Fruit fly (Drosophila melanogaster) whole organism, embryonic: ENCODE measurements around the gene Patr-1.

Experiments
- Atf3 ChIP-seq: fragments of 200-800 bp; sonication (Bioruptor generic); optimal IDR thresholded peaks from 3 replicates; lab custom pipeline; 2016; ENCODE audit warnings: missing biosample characterization, missing genetic modification characterization
- BEAF-32 ChIP-seq: fragments of 200-800 bp; sonication (Bioruptor generic); optimal IDR thresholded peaks from 3 replicates; lab custom pipeline; 2017; ENCODE audit warnings: missing biosample characterization, missing genetic modification characterization, mild to moderate bottlenecking, moderate library complexity, missing genetic modification reagents
- CG10462 ChIP-seq: fragments of 200-800 bp; sonication (Bioruptor generic); optimal IDR thresholded peaks from 2 replicates; lab custom pipeline; 2016; ENCODE audit warnings: missing biosample characterization, missing genetic modification characterization
- CG10654 ChIP-seq: fragments of 200-800 bp; sonication (Bioruptor generic); optimal IDR thresholded peaks from 2 replicates; lab custom pipeline; 2016; ENCODE audit warnings: missing biosample characterization, missing genetic modification characterization
- CG11093 ChIP-seq: fragments of 200-800 bp; sonication (Bioruptor generic); IDR thresholded peaks from 3 replicates; pipeline ENCODE4 v1.3.6; 2022; ENCODE audit warnings: missing biosample characterization, missing genetic modification characterization
- CG11696 ChIP-seq: fragments of 200-800 bp; sonication (Bioruptor generic); IDR thresholded peaks from 2 replicates; pipeline ENCODE4 v1.3.6; 2022; ENCODE audit warnings: missing biosample characterization, missing genetic modification characterization
- CG12744 ChIP-seq: fragments of 200-800 bp; sonication (Bioruptor generic); optimal IDR thresholded peaks from 2 replicates; lab custom pipeline; 2016; ENCODE audit warnings: missing biosample characterization, missing genetic modification characterization
- CG14965 ChIP-seq: fragments of 200-800 bp; sonication (Bioruptor generic); optimal IDR thresholded peaks from 2 replicates; lab custom pipeline; 2016; ENCODE audit warnings: missing biosample characterization, missing genetic modification characterization, borderline replicate concordance
- CG18599 ChIP-seq: fragments of 200-800 bp; sonication (Bioruptor generic); optimal IDR thresholded peaks from 3 replicates; lab custom pipeline; 2017; ENCODE audit warnings: missing biosample characterization, missing genetic modification characterization, mild to moderate bottlenecking, moderate library complexity, missing genetic modification reagents
- CG2129 ChIP-seq: fragments of 200-800 bp; sonication (Bioruptor generic); IDR thresholded peaks from 2 replicates; pipeline ENCODE4 v1.3.6; 2022; ENCODE audit warnings: missing biosample characterization, missing genetic modification characterization; ENCODE audit not compliant: partially characterized antibody
- CG32767 ChIP-seq: fragments of 200-800 bp; sonication (Bioruptor generic); IDR thresholded peaks from 2 replicates; pipeline ENCODE4 v1.3.6; 2022; ENCODE audit warnings: missing biosample characterization, missing genetic modification characterization
- CG34376 ChIP-seq: fragments of 200-800 bp; sonication (Bioruptor generic); optimal IDR thresholded peaks from 2 replicates; lab custom pipeline; 2018; ENCODE audit warnings: missing biosample characterization, mild to moderate bottlenecking, missing genetic modification characterization
- CG4730 ChIP-seq: fragments of 200-800 bp; sonication (Bioruptor generic); IDR thresholded peaks from 2 replicates; pipeline ENCODE4 v1.3.6; 2022; ENCODE audit warnings: missing biosample characterization, missing genetic modification characterization
- CG4820 ChIP-seq: fragments of 200-800 bp; sonication (Bioruptor generic); optimal IDR thresholded peaks from 3 replicates; lab custom pipeline; 2016; ENCODE audit warnings: missing biosample characterization, missing genetic modification characterization
- CG4854 ChIP-seq: fragments of 200-800 bp; sonication (Bioruptor generic); optimal IDR thresholded peaks from 2 replicates; lab custom pipeline; 2016; ENCODE audit warnings: missing biosample characterization, missing genetic modification characterization, inconsistent platforms
- CG5953 ChIP-seq: fragments of 200-800 bp; sonication (Bioruptor generic); IDR thresholded peaks from 2 replicates; pipeline ENCODE4 v1.3.6; 2022; ENCODE audit warnings: missing biosample characterization, missing genetic modification characterization
- CG6765 ChIP-seq: fragments of 200-800 bp; sonication (Bioruptor generic); optimal IDR thresholded peaks from 3 replicates; lab custom pipeline; 2017; ENCODE audit warnings: missing biosample characterization, mild to moderate bottlenecking, missing genetic modification characterization
- CG6813 ChIP-seq: fragments of 200-800 bp; sonication (Bioruptor generic); optimal IDR thresholded peaks from 2 replicates; lab custom pipeline; 2017; ENCODE audit warnings: missing biosample characterization, missing genetic modification characterization, mild to moderate bottlenecking, moderate library complexity, missing genetic modification reagents
- CG9797 ChIP-seq: fragments of 200-800 bp; sonication (Bioruptor generic); optimal IDR thresholded peaks from 3 replicates; lab custom pipeline; 2018; ENCODE audit warnings: missing biosample characterization, mild to moderate bottlenecking, missing genetic modification characterization
- CTCF ChIP-seq: fragments of 200-800 bp; sonication (Bioruptor generic); optimal IDR thresholded peaks from 2 replicates; lab custom pipeline; 2017; ENCODE audit warnings: missing biosample characterization, mild to moderate bottlenecking, missing genetic modification characterization, moderate library complexity
- D ChIP-seq, 2 experiments: fragments of 200-800 bp in 1 of 2; fragments of >200 bp in 1 of 2; sonication (Bioruptor generic) in 1 of 2; optimal IDR thresholded peaks; 2 replicates in 1 of 2; 3 replicates in 1 of 2; lab custom pipeline; 2017; ENCODE audit warnings: mild to moderate bottlenecking in 1 of 2, missing biosample characterization in 1 of 2, missing genetic modification characterization in 1 of 2, missing genetic modification reagents in 1 of 2
- D19B ChIP-seq: fragments of 200-800 bp; sonication (Bioruptor generic); optimal IDR thresholded peaks from 2 replicates; lab custom pipeline; 2017; ENCODE audit warnings: missing biosample characterization, mild to moderate bottlenecking, missing genetic modification characterization
- HLHmδ ChIP-seq: fragments of 200-800 bp; sonication (Bioruptor generic); optimal IDR thresholded peaks from 2 replicates; lab custom pipeline; 2018; ENCODE audit warnings: missing biosample characterization, mild to moderate bottlenecking, missing genetic modification characterization, moderate library complexity
- Hr78 ChIP-seq, 2 experiments: fragments of 200-800 bp in 1 of 2; fragments of >200 bp in 1 of 2; sonication (Bioruptor generic) in 1 of 2; optimal IDR thresholded peaks; 2 replicates each; lab custom pipeline; 2017 to 2019; ENCODE audit warnings: missing biosample characterization in 2 of 2, missing genetic modification characterization in 2 of 2, mild to moderate bottlenecking in 1 of 2, moderate library complexity in 1 of 2
- Lim3 ChIP-seq: fragments of 200-800 bp; sonication (Bioruptor generic); IDR thresholded peaks from 2 replicates; pipeline ENCODE4 v1.3.6; 2022; ENCODE audit warnings: missing biosample characterization, missing genetic modification characterization
- Meics ChIP-seq: fragments of 200-800 bp; sonication (Bioruptor generic); optimal IDR thresholded peaks from 2 replicates; lab custom pipeline; 2017; ENCODE audit warnings: missing biosample characterization, mild to moderate bottlenecking, missing genetic modification characterization
- Nf-YC ChIP-seq: fragments of 200-800 bp; optimal IDR thresholded peaks from 3 replicates; lab custom pipeline; 2019; ENCODE audit warnings: missing biosample characterization, mild to moderate bottlenecking, missing genetic modification characterization, moderate library complexity
- Oli ChIP-seq: fragments of 200-800 bp; sonication (Bioruptor generic); optimal IDR thresholded peaks from 2 replicates; lab custom pipeline; 2018; ENCODE audit warnings: missing biosample characterization, mild to moderate bottlenecking, missing genetic modification characterization, moderate library complexity
- Ptx1 ChIP-seq: fragments of 200-800 bp; sonication (Bioruptor generic); IDR thresholded peaks from 2 replicates; pipeline ENCODE4 v1.3.6; 2022; ENCODE audit warnings: missing biosample characterization, missing genetic modification characterization
- Rx ChIP-seq: fragments of 200-800 bp; sonication (Bioruptor generic); IDR thresholded peaks from 2 replicates; pipeline ENCODE4 v1.3.6; 2022; ENCODE audit warnings: missing biosample characterization, missing genetic modification characterization
- Trl ChIP-seq, 3 experiments: fragments of >200 bp in 2 of 3; fragments of 200-800 bp in 1 of 3; sonication (Bioruptor generic) in 1 of 3; optimal IDR thresholded peaks; 2 replicates in 1 of 3; 3 replicates in 2 of 3; lab custom pipeline; 2016 to 2017; ENCODE audit warnings: missing biosample characterization in 1 of 3, missing genetic modification characterization in 1 of 3
- ac ChIP-seq: fragments of 200-800 bp; sonication (Bioruptor generic); optimal IDR thresholded peaks from 3 replicates; lab custom pipeline; 2017; ENCODE audit warnings: missing biosample characterization, mild to moderate bottlenecking, missing genetic modification characterization
- ato ChIP-seq: fragments of 200-800 bp; sonication (Bioruptor generic); IDR thresholded peaks from 2 replicates; pipeline ENCODE4 v1.3.6; 2022; ENCODE audit warnings: missing biosample characterization, missing genetic modification characterization; ENCODE audit not compliant: partially characterized antibody
- cad ChIP-seq: fragments of >200 bp; optimal IDR thresholded peaks from 2 replicates; lab custom pipeline; 2017; ENCODE audit warnings: missing biosample characterization, missing genetic modification characterization
- dan ChIP-seq: fragments of 200-800 bp; sonication (Bioruptor generic); IDR thresholded peaks from 2 replicates; pipeline ENCODE4 v1.3.6; 2022; ENCODE audit warnings: missing biosample characterization, missing genetic modification characterization
- dati ChIP-seq: fragments of 200-800 bp; sonication (Bioruptor generic); IDR thresholded peaks from 2 replicates; pipeline ENCODE4 v1.3.6; 2022; ENCODE audit warnings: missing biosample characterization, missing genetic modification characterization
- gsb-n ChIP-seq: fragments of 200-800 bp; sonication (Bioruptor generic); optimal IDR thresholded peaks from 3 replicates; lab custom pipeline; 2018; ENCODE audit warnings: missing biosample characterization, mild to moderate bottlenecking, missing genetic modification characterization
- gt ChIP-seq: fragments of 200-800 bp; sonication (Bioruptor generic); IDR thresholded peaks from 2 replicates; pipeline ENCODE4 v1.3.6; 2022; ENCODE audit warnings: missing biosample characterization, missing genetic modification characterization
- kah ChIP-seq: fragments of 200-800 bp; sonication (Bioruptor generic); optimal IDR thresholded peaks from 2 replicates; lab custom pipeline; 2018; ENCODE audit warnings: missing biosample characterization, mild to moderate bottlenecking, missing genetic modification characterization
- oc ChIP-seq: fragments of 200-800 bp; sonication (Bioruptor generic); optimal IDR thresholded peaks from 2 replicates; lab custom pipeline; 2018; ENCODE audit warnings: missing biosample characterization, mild to moderate bottlenecking, missing genetic modification characterization, moderate library complexity
- onecut ChIP-seq: fragments of 200-800 bp; sonication (Bioruptor generic); IDR thresholded peaks from 2 replicates; pipeline ENCODE4 v1.3.6; 2022; ENCODE audit warnings: missing biosample characterization, missing genetic modification characterization
- prd ChIP-seq, 3 experiments: fragments of >200 bp in 2 of 3; fragments of 200-800 bp in 1 of 3; sonication (Bioruptor generic) in 1 of 3; optimal IDR thresholded peaks in 2 of 3; IDR thresholded peaks in 1 of 3; 2 replicates in 2 of 3; 3 replicates in 1 of 3; pipeline versions ENCODE4 v1.3.6 to Lab custom; 2017 to 2022; ENCODE audit warnings: missing biosample characterization in 1 of 3, missing genetic modification characterization in 1 of 3
- seq ChIP-seq: fragments of 200-800 bp; sonication (Bioruptor generic); IDR thresholded peaks from 2 replicates; pipeline ENCODE4 v1.3.6; 2022; ENCODE audit warnings: missing biosample characterization, missing genetic modification characterization
- slou ChIP-seq: fragments of 200-800 bp; sonication (Bioruptor generic); optimal IDR thresholded peaks from 3 replicates; lab custom pipeline; 2016; ENCODE audit warnings: missing biosample characterization, missing genetic modification characterization
- twi ChIP-seq: fragments of 200-800 bp; optimal IDR thresholded peaks from 2 replicates; lab custom pipeline; 2019; ENCODE audit warnings: missing biosample characterization, mild to moderate bottlenecking, missing genetic modification characterization, moderate library complexity
- wdn ChIP-seq: fragments of 200-800 bp; sonication (Bioruptor generic); IDR thresholded peaks from 2 replicates; pipeline ENCODE4 v1.3.6; 2022; ENCODE audit warnings: missing biosample characterization, missing genetic modification characterization
- wek ChIP-seq: fragments of 200-800 bp; sonication (Bioruptor generic); optimal IDR thresholded peaks from 3 replicates; lab custom pipeline; 2018; ENCODE audit warnings: missing biosample characterization, mild to moderate bottlenecking, missing genetic modification characterization, moderate library complexity
- zen2 ChIP-seq: fragments of 200-800 bp; sonication (Bioruptor generic); IDR thresholded peaks from 3 replicates; pipeline ENCODE4 v1.3.6; 2022; ENCODE audit warnings: missing biosample characterization, missing genetic modification characterization; ENCODE audit not compliant: partially characterized antibody

Patr-1 gene

dm6 chr3R:17056183-17056904, 13.0 kb downstream of the Patr-1 start (continued):
- peak; percentile 77 for TF ChIP-seq Atf3 (GFP tag; lab: Kevin White, UChicago)
- TF ChIP-seq Hr78 (GFP tag; optimal IDR thresholded peaks at IDR 0.05; lab: Kevin White, UChicago): peak in 1 of 2 experiments; percentile 59
- TF ChIP-seq Lim3 (GFP tag; lab: Robert Waterston, UW): no peak
- no peak for TF ChIP-seq CG10654
- TF ChIP-seq Nf-YC (tag; lab: Kevin White, UChicago): peak; percentile 78
- no peak for TF ChIP-seq CG11093 (GFP tag; lab: Robert Waterston, UW)
- no peak for TF ChIP-seq CG11696 (GFP tag; lab: Robert Waterston, UW)
- peak; percentile 20 for TF ChIP-seq cad (GFP tag; lab: Kevin White, UChicago)
- TF ChIP-seq prd (optimal IDR thresholded peaks at IDR 0.05; lab: Kevin White, UChicago): no peak
- no peak for TF ChIP-seq prd (GFP tag; IDR thresholded peaks at IDR 0.05; lab: Robert Waterston, UW)
- no peak for TF ChIP-seq CG9797
- peak; percentile 13 for TF ChIP-seq kah (GFP tag; lab: Kevin White, UChicago)
- TF ChIP-seq Meics: no peak
- no peak for TF ChIP-seq ac
- TF ChIP-seq gt (GFP tag; lab: Robert Waterston, UW): peak; percentile 36; the same call in 1 of the 2 replicates
- no peak for TF ChIP-seq D19B
- TF ChIP-seq zen2 (GFP tag; lab: Robert Waterston, UW): no peak
- no peak for TF ChIP-seq CG12744 (GFP tag; lab: Kevin White, UChicago)
- TF ChIP-seq Rx (GFP tag; lab: Robert Waterston, UW): 0 out of 2 replicates have a peak, but pooled peaks have one; percentile 25
- TF ChIP-seq HLHmδ (GFP tag; lab: Kevin White, UChicago): peak; percentile 64
- TF ChIP-seq onecut (GFP tag; lab: Robert Waterston, UW): peak; percentile 21; the same call in 1 of the 2 replicates
- TF ChIP-seq slou: no peak
- TF ChIP-seq CG34376 (GFP tag; lab: Kevin White, UChicago): peak; percentile 69
- TF ChIP-seq dati (GFP tag; lab: Robert Waterston, UW): no peak
- TF ChIP-seq CG5953 (GFP tag; lab: Robert Waterston, UW): 0 out of 2 replicates have a peak, but pooled peaks have one; percentile 6
- TF ChIP-seq seq (GFP tag; lab: Robert Waterston, UW): no peak
- TF ChIP-seq CG6765: peak; percentile 62
- no peak for TF ChIP-seq wek
- 0 out of 2 replicates have a peak, but pooled peaks have one; percentile 7 for TF ChIP-seq wdn (GFP tag; lab: Robert Waterston, UW)
- TF ChIP-seq twi (tag; lab: Kevin White, UChicago): peak; percentile 59
- no peak for TF ChIP-seq CG6813 (GFP tag; lab: Kevin White, UChicago)
- no peak for TF ChIP-seq Ptx1
- TF ChIP-seq gsb-n (tag; lab: Kevin White, UChicago): no peak
- TF ChIP-seq CG4820 (GFP tag; lab: Kevin White, UChicago): no peak
- no peak for TF ChIP-seq ato (GFP tag; lab: Robert Waterston, UW)
- TF ChIP-seq D (optimal IDR thresholded peaks at IDR 0.05; lab: Kevin White, UChicago): peak; percentile 52
- no peak for TF ChIP-seq D (GFP tag; optimal IDR thresholded peaks at IDR 0.05; lab: Kevin White, UChicago)
- no peak for TF ChIP-seq CG4854 (GFP tag; lab: Kevin White, UChicago)
- peak; percentile 75 for TF ChIP-seq CTCF
- TF ChIP-seq BEAF-32 (GFP tag; lab: Kevin White, UChicago): no peak
- no peak for TF ChIP-seq CG10462 (GFP tag; lab: Kevin White, UChicago)
- peak; percentile 47 for TF ChIP-seq CG18599
- TF ChIP-seq CG14965 (GFP tag; lab: Kevin White, UChicago): no peak
- peak; percentile 40; the same call in 1 of the 2 replicates for TF ChIP-seq CG32767
- TF ChIP-seq CG2129 (GFP tag; lab: Robert Waterston, UW): no peak
- no peak for TF ChIP-seq dan (GFP tag; lab: Robert Waterston, UW)
- peak; percentile 65 to 82 for TF ChIP-seq Trl (optimal IDR thresholded peaks at IDR 0.05; lab: Kevin White, UChicago)
- peak; percentile 43 for TF ChIP-seq Trl (GFP tag; optimal IDR thresholded peaks at IDR 0.05; lab: Kevin White, UChicago)
- no peak for TF ChIP-seq CG4730 (GFP tag; lab: Robert Waterston, UW)
- no peak for TF ChIP-seq oc (tag; lab: Kevin White, UChicago)
- TF ChIP-seq Oli: no peak
